Fruit fly (Drosophila melanogaster): ENCODE measurements around the gene Peritrophin-15b.

Gene Peritrophin-15b

DNA sequence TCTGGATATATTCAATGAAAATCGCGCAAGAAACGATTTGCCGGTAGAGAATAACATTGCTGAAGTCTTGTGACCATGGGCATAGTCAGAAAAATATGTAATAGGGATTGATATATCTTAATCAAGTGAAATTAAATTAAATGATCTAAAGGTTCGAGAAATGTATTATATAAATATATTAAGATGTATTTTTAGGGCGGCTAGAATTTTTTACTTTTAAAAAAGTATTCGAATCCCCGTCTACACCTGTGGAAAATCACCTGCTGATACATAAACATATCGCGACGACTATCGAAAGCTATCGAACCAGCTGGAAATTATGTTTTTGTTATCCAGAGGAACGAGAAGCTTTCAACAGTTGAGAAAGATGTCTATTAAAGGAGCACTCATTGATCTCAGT is 18.0 kb downstream of the Peritrophin-15b start, which contains the start of the genes CG13390 and CG17294 (continued):
- TF ChIP-seq CG10654 (GFP tag; optimal IDR thresholded peaks at IDR 0.05) (peak; percentile 99), Oli (tag; optimal IDR thresholded peaks at IDR 0.05) (peak; percentile 100), ac (GFP tag; optimal IDR thresholded peaks at IDR 0.05) (peak; percentile 97), BEAF-32 (GFP tag; optimal IDR thresholded peaks at IDR 0.05) (peak; percentile 75), br (optimal IDR thresholded peaks at IDR 0.05) (no peak), CG1602 (GFP tag; optimal IDR thresholded peaks at IDR 0.05) (peak; percentile 99), nau (GFP tag; optimal IDR thresholded peaks at IDR 0.05) (peak; percentile 99), CG14860 (GFP tag; IDR thresholded peaks at IDR 0.05; ENCODE audit: partially characterized antibody) (0 out of 3 replicates have a peak, but pooled peaks have one; percentile 44), gem (tag; optimal IDR thresholded peaks at IDR 0.05) (peak; percentile 100), luna (GFP tag; optimal IDR thresholded peaks at IDR 0.05) (peak; percentile 86), ERR (GFP tag; optimal IDR thresholded peaks at IDR 0.05) (peak; percentile 84), CG6854 (GFP tag; optimal IDR thresholded peaks at IDR 0.05) (peak; percentile 100), Gug (GFP tag; IDR thresholded peaks at IDR 0.05) (peak; percentile 99), CG7372 (GFP tag; IDR thresholded peaks at IDR 0.05) (peak; percentile 100), eyg (GFP tag; optimal IDR thresholded peaks at IDR 0.05) (peak; percentile 91), Sox102F (GFP tag; optimal IDR thresholded peaks at IDR 0.05) (peak; percentile 100), CG18262 (tag; optimal IDR thresholded peaks at IDR 0.05) (peak; percentile 100), CG11696 (GFP tag; IDR thresholded peaks at IDR 0.05) (peak; percentile 98), eve (GFP tag; optimal IDR thresholded peaks at IDR 0.05) (no peak), run (tag; optimal IDR thresholded peaks at IDR 0.05) (peak; percentile 99), unc-4 (GFP tag; IDR thresholded peaks at IDR 0.05; ENCODE audit: partially characterized antibody) (peak; percentile 88), Hr78 (GFP tag; optimal IDR thresholded peaks at IDR 0.05) (peak in 1 of 2 experiments; percentile 97), CG7556 (GFP tag; optimal IDR thresholded peaks at IDR 0.05) (peak; percentile 99), Xbp1 (GFP tag; optimal IDR thresholded peaks at IDR 0.05) (peak; percentile 100), dati (GFP tag; IDR thresholded peaks at IDR 0.05) (peak; percentile 98), CG8388 (GFP tag; optimal IDR thresholded peaks at IDR 0.05) (peak; percentile 99), az2 (GFP tag; optimal IDR thresholded peaks at IDR 0.05) (peak; percentile 99), HLHmδ (GFP tag; optimal IDR thresholded peaks at IDR 0.05) (no peak), CG18011 (GFP tag; optimal IDR thresholded peaks at IDR 0.05) (peak; percentile 92), toy (GFP tag; IDR thresholded peaks at IDR 0.05) (peak; percentile 99), sens (GFP tag) (peak; percentile 99), p53 (GFP tag; optimal IDR thresholded peaks at IDR 0.05) (peak; percentile 23), Lim3 (GFP tag; IDR thresholded peaks at IDR 0.05) (peak; percentile 98), klu (GFP tag; IDR thresholded peaks at IDR 0.05) (peak; percentile 99), CG12299 (tag; optimal IDR thresholded peaks at IDR 0.05) (peak; percentile 100), ase (GFP tag; IDR thresholded peaks at IDR 0.05) (peak; percentile 99), CG17829 (tag; optimal IDR thresholded peaks at IDR 0.05) (peak; percentile 100), hb (GFP tag; IDR thresholded peaks at IDR 0.05; ENCODE audit: partially characterized antibody) (peak; percentile 37; the same call in 1 of the 3 replicates), sna (GFP tag; IDR thresholded peaks at IDR 0.05; ENCODE audit: partially characterized antibody) (peak; percentile 83), CTCF (GFP tag; optimal IDR thresholded peaks at IDR 0.05) (peak; percentile 79), vfl (GFP tag; optimal IDR thresholded peaks at IDR 0.05) (peak; percentile 96), HLH4C (GFP tag; IDR thresholded peaks at IDR 0.05; ENCODE audit: partially characterized antibody) (peak; percentile 76), D (optimal IDR thresholded peaks at IDR 0.05) (no peak), D (GFP tag; optimal IDR thresholded peaks at IDR 0.05) (peak; percentile 99), zf30C (GFP tag; optimal IDR thresholded peaks at IDR 0.05) (peak; percentile 54), CG15073 (GFP tag; optimal IDR thresholded peaks at IDR 0.05) (peak; percentile 90), CG10462 (GFP tag; optimal IDR thresholded peaks at IDR 0.05) (peak; percentile 99), CG34224 (GFP tag; IDR thresholded peaks at IDR 0.05; ENCODE audit: partially characterized antibody) (peak; percentile 92), tna (GFP tag; IDR thresholded peaks at IDR 0.05; ENCODE audit: partially characterized antibody) (peak; percentile 28; the same call in 1 of the 2 replicates), CG12236 (GFP tag; optimal IDR thresholded peaks at IDR 0.05) (peak; percentile 85), ham (GFP tag; IDR thresholded peaks at IDR 0.05) (peak; percentile 99)
